Fruit fly (Drosophila melanogaster) whole organism, adult: ENCODE measurements around the gene Cow.

ENCODE experiments used
- CG11617 ChIP-seq: fragments of 200-800 bp; sonication (Bioruptor generic); optimal IDR thresholded peaks from 2 replicates; lab custom pipeline; 2017; ENCODE audit warnings: mild to moderate bottlenecking, missing biosample characterization, missing genetic modification reagents, missing genetic modification characterization
- CG14711 ChIP-seq: fragments of 200-800 bp; sonication (Bioruptor generic); optimal IDR thresholded peaks from 2 replicates; lab custom pipeline; 2018; ENCODE audit warnings: missing biosample characterization, mild to moderate bottlenecking, missing genetic modification characterization, moderate library complexity
- CG1620 ChIP-seq: fragments of 200-800 bp; sonication (Bioruptor generic); optimal IDR thresholded peaks from 2 replicates; lab custom pipeline; 2016; ENCODE audit warnings: missing biosample characterization, missing genetic modification characterization
- CG33017 ChIP-seq: fragments of 200-800 bp; sonication (Bioruptor generic); optimal IDR thresholded peaks from 2 replicates; lab custom pipeline; 2018; ENCODE audit warnings: missing biosample characterization, mild to moderate bottlenecking, missing genetic modification characterization, moderate library complexity
- CG5204 ChIP-seq: fragments of 200-800 bp; sonication (Bioruptor generic); optimal IDR thresholded peaks from 2 replicates; lab custom pipeline; 2016; ENCODE audit warnings: missing biosample characterization, missing genetic modification characterization
- CG7101 ChIP-seq: fragments of 200-800 bp; sonication (Bioruptor generic); optimal IDR thresholded peaks from 2 replicates; lab custom pipeline; 2018; ENCODE audit warnings: missing biosample characterization, mild to moderate bottlenecking, missing genetic modification characterization, moderate library complexity
- Crg-1 ChIP-seq: fragments of 200-800 bp; sonication (Bioruptor generic); optimal IDR thresholded peaks from 2 replicates; lab custom pipeline; 2016; ENCODE audit warnings: missing biosample characterization, missing genetic modification characterization
- Hr96 ChIP-seq: fragments of 200-800 bp; sonication (Bioruptor generic); optimal IDR thresholded peaks from 2 replicates; lab custom pipeline; 2016; ENCODE audit warnings: missing biosample characterization, missing genetic modification characterization
- Mnt ChIP-seq: fragments of 200-800 bp; sonication (Bioruptor generic); optimal IDR thresholded peaks from 2 replicates; lab custom pipeline; 2016; ENCODE audit warnings: missing biosample characterization, mild to moderate bottlenecking, missing genetic modification characterization
- bab1 ChIP-seq: fragments of 200-800 bp; sonication (Bioruptor generic); optimal IDR thresholded peaks from 3 replicates; lab custom pipeline; 2019; ENCODE audit warnings: missing biosample characterization, mild to moderate bottlenecking, missing genetic modification characterization, moderate library complexity
- cic ChIP-seq: fragments of 200-800 bp; sonication (Bioruptor generic); optimal IDR thresholded peaks from 2 replicates; lab custom pipeline; 2017; ENCODE audit warnings: missing biosample characterization, mild to moderate bottlenecking, missing genetic modification characterization, moderate library complexity
- kay ChIP-seq: fragments of 200-800 bp; sonication (Bioruptor generic); peaks from one replicate; lab custom pipeline; 2016; ENCODE audit warnings: missing biosample characterization, missing genetic modification characterization, borderline replicate concordance
- tj ChIP-seq: fragments of 200-800 bp; sonication (Bioruptor generic); optimal IDR thresholded peaks from 3 replicates; lab custom pipeline; 2017; ENCODE audit warnings: missing biosample characterization, mild to moderate bottlenecking, missing genetic modification characterization, moderate library complexity
- toe ChIP-seq: fragments of 200-800 bp; sonication (Bioruptor generic); optimal IDR thresholded peaks from 2 replicates; lab custom pipeline; 2016; ENCODE audit warnings: missing biosample characterization, missing genetic modification characterization

- TF ChIP-seq CG1620 (no peak), CG5204 (GFP tag; lab: Kevin White, UChicago) (no peak), Crg-1 (GFP tag; lab: Kevin White, UChicago) (no peak), Hr96 (no peak), kay (GFP tag; lab: Kevin White, UChicago) (no peak), Mnt (GFP tag; lab: Kevin White, UChicago) (no peak), tj (GFP tag; lab: Kevin White, UChicago) (no peak), CG14711 (tag; lab: Kevin White, UChicago) (no peak), CG11617 (GFP tag; lab: Kevin White, UChicago) (no peak), toe (GFP tag; lab: Kevin White, UChicago) (no peak), CG33017 (tag; lab: Kevin White, UChicago) (no peak), bab1 (GFP tag; lab: Kevin White, UChicago) (no peak), cic (GFP tag; lab: Kevin White, UChicago) (no peak), CG7101 (tag; lab: Kevin White, UChicago) (no peak)
Measured at dm6 chr3R:23056113-23056512, 56.4 kb downstream of the Cow start.
